Worm (Caenorhabditis elegans) whole organism, L4/young adult: Measurements from ENCODE around the gene glb-16.

ENCODE experiments used
- W03F9.2 ChIP-seq: fragments of 150-350 bp; optimal IDR thresholded peaks from 2 replicates; lab custom pipeline; 2014; ENCODE audit warnings: missing biosample characterization, missing genetic modification characterization
- dao-5 ChIP-seq: sonication (generic microtip); optimal IDR thresholded peaks from 2 replicates; lab custom pipeline; 2016; ENCODE audit warnings: missing genotype, missing genetic modification characterization, moderate library complexity, missing compliant biosample characterization
- him-1 ChIP-seq: sonication (generic microtip); optimal IDR thresholded peaks from 2 replicates; lab custom pipeline; 2016; ENCODE audit warnings: missing genotype, missing genetic modification reagents, missing genetic modification characterization, missing compliant biosample characterization

The glb-16 gene

DNA sequence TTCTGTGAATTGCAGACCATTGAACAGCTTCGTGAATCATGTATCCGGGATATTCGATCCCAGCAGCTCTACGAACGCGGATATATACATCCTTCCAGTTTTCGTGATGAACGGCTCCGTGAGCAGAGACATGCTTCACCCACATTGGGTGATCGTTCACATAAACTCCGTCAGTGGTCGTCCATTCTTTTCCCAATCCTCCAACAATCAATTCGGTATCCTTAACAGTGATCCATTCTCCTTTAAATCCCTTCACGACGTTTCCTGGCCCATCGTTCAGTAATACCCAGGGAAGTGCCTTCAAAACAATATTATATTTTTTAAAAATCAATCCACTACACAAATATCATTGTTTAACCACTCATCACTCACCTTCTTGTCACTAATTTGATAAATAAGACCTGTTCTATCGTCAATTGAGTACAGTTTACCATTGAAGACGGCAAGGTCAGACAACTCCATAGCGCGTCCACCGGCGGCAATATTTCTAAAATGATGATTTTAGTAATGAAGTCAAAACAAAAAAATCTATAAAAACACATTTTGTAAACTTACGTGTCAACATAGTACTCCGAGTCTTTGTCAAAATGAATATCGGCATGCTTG is 28.9 kb upstream of the glb-16 start:
- TF ChIP-seq him-1: no peak
- TF ChIP-seq dao-5: no peak
- no peak for TF ChIP-seq W03F9.2 (tag; lab: Kevin White, UChicago)

DNA sequence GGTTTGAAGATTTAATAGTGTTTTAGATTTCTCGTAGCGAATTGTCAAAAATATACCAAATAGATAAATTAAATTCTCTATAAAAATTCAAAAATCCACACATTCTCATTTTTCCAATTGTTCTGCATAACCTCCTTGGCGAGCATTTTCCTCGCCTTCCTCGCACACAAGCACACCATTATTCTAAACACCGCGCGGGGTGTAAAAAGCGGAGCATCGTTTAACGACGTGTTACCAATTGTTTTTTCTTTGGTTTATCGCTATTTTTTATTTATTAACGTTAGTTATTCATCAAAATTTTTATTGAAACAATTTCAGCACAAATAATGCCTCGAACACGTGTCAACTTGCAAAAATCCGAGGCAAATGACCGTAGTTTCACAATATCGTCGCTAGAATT is 25.1 kb upstream of the glb-16 start, which contains the start of gene vps-52:
vps-52 (plus strand) TSS at position 319 of the 400 bp plus-strand sequence.
- TF ChIP-seq W03F9.2 (tag; lab: Kevin White, UChicago) (no peak), dao-5 (no peak), him-1 (no peak)

DNA sequence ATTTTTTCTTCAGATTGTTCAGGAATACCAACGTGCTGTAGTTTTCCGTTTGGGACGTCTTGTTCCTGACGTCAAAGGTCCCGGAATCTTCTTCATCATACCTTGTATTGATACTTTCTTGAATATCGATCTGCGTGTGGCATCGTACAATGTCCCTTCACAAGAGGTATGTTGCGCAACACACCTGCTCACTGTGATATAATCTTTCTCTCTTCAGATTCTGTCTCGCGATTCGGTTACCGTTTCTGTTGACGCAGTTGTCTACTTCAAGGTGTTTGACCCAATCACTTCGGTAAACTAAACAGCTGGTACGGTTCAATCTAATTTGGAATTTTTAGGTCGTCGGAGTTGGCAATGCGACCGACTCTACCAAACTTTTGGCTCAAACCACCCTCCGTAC is 23.5 kb upstream of the glb-16 start:
- no peak for TF ChIP-seq him-1

DNA sequence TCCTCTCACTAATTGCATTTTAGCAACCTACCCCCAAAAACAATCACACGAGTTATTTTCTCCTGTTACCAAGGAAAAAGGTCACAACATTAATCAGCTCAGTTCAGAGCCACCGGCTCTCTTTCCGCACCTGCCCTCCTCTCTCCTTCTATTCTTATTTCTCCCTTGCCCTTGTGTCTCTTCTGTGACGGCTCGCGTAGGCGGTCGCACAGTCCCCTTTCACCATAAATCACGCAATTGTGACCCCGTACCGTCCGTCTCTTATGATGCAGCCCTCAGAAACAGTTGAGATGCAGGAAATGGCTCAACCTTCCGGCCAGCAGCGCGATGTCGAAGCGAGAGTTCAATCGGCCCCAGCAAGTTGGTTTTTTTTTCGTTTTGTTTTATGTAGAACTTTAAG is 22.7 kb upstream of the glb-16 start, which contains the start of gene sto-1:
sto-1 (plus strand) TSS at position 200 of the 400 bp plus-strand sequence.
- TF ChIP-seq him-1 (no peak), W03F9.2 (tag; lab: Kevin White, UChicago) (no peak), dao-5 (no peak)

DNA sequence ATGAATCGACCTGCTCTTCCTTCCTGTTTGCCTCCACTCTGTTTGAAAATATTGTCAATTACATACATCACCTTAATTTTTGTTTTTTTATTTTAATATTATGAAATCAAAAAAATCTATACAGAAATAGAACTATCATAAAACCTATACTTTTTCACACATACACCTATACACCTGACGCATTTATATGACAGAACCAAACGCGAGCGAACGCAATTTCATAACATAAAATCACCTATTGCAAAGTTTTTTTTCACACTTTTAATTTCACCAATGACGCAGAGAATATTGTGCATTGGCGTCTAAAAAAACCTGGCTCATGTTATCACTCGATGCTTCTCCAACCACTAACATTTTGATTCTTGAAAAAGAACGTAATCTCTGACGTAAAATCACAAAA is 22.0 kb upstream of the glb-16 start:
- no peak for TF ChIP-seq dao-5
- no peak for TF ChIP-seq him-1
- TF ChIP-seq W03F9.2 (tag; lab: Kevin White, UChicago): no peak

DNA sequence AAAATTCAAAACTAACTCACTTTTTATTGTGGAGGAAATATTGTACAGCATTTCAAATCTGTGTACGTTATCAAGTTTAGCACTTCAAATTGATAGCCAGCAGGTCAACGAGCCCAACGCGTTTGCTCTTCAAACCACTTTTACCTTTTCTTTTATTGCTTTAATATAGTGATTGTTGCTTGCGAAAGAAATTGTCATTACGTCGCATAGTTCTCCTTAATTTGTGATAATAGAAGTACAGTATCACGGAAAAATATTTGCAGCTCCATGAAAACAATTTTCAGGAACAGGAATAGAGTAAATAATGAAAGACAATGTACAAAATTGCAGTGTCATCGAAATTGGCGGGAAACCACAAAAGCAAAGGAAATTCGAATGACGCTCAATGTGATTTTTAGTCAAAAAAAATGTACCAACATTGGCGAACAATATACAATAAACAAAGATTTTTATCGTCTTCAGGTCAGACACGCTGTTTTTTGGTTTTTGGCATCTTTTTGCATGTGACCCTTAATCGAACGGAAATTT is 19.1 kb upstream of the glb-16 start, which contains the start of the genes PDB1.1 and F08C6.5:
PDB1.1 (minus strand) TSS at position 158 of the 528 bp plus-strand sequence.
F08C6.5 (plus strand) TSS at position 478 of the 528 bp plus-strand sequence.
- no peak for TF ChIP-seq dao-5
- TF ChIP-seq him-1: no peak
- TF ChIP-seq W03F9.2 (tag; lab: Kevin White, UChicago): no peak

DNA sequence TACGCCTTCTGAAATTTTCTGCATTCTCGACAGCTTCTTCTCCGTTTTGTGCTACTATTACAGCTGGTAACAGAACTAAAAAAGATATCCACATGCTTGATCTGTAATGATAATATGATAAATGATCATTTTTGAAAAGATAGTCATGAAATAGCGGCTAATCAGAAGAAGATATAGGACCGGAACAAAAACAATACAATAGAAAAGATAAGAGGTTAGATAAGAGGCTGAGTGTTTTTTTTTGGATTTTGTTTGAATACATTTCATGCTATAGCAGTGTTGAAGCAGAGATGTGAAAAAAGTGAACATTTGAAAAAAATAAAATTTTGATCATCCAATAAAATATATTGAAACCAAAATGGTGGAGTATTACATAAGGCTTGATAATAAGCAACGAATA is 14.4 kb upstream of the glb-16 start, which contains the start of gene F46C8.8:
F46C8.8 (minus strand) TSS at position 101 of the 400 bp plus-strand sequence.
- TF ChIP-seq W03F9.2 (tag; lab: Kevin White, UChicago) (no peak), dao-5 (no peak), him-1 (no peak)

DNA sequence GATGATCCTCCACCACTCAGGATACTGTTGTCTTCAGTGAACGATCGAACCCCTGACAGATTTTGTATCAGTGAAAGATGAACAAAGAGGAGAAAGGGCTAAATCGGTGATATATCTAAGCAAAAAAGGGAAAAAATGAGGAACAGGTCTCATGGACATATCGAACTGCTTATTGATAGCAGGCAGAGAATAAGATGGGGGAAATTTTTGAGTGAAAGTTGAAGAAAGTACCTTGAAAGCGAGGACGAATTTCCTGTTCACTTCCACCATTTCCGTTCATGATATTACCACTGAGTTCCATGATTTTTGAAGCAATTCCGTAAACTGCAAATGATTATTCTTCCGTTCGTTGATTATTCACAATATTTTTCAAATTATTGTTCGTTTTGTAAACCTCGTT is 13.4 kb upstream of the glb-16 start:
- TF ChIP-seq dao-5: no peak
- TF ChIP-seq W03F9.2 (tag; lab: Kevin White, UChicago): no peak
- no peak for TF ChIP-seq him-1

DNA sequence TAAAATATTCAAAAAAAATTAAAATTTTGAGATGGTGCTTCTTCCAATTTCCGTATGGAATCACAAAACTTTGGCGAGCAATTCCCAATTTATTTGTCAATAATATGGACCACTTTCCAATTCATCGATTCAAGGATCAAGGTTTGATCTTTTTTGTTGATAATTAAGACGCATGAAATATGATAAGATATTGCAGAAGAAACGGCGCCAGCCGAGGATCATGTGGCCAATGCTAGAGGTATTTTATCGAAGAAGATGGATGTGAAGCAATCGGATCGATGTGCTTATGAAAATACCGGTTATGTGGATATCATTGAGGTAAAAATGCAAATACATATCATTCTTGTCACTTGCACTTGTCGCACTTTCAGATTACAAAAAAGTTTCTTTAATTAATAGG is 10.5 kb upstream of the glb-16 start:
- no peak for TF ChIP-seq him-1
- no peak for TF ChIP-seq dao-5

DNA sequence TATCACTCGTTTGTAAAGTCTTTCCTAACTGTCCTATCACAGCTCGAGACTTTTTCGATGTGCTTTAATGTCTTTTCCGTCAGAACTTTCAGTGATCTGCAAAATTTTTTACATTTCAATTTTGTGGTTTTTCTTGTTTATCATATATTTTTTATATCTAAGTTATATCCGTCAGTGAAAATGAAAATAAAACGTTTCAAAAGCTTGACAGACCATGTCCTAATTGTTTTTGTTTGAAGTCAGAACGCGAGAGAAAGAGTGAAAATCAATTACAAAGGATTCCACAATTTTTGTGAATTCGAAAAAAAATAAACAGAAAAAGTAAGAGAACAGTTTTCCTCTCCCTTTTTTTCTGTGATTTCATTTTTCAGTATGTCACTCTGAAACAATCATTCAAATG is 8.2 kb upstream of the glb-16 start, which contains the start of gene F46C8.1:
F46C8.1 (plus strand) TSS at position 301 of the 400 bp plus-strand sequence.
- TF ChIP-seq W03F9.2 (tag; lab: Kevin White, UChicago) (no peak), him-1 (no peak), dao-5 (no peak)

DNA sequence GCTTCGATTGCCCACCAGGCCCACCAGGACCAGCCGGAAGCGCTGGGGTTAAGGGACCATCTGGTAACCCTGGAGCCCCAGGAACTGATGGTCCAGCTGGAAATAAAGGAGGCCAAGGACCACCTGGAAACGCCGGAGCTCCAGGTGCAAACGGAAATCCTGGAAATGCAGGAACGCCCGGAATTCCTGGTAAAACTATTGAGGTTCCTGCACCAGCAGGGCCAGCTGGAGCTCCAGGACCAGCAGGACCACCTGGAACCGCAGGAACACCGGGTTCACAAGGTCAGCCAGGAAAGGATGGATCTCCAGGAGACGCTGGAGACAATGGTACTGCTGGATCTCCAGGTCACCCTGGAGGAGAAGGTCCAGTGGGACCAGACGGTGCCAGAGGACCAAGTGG is 7.8 kb upstream of the glb-16 start:
- no peak for TF ChIP-seq dao-5
- no peak for TF ChIP-seq him-1
- TF ChIP-seq W03F9.2 (tag; lab: Kevin White, UChicago): no peak

DNA sequence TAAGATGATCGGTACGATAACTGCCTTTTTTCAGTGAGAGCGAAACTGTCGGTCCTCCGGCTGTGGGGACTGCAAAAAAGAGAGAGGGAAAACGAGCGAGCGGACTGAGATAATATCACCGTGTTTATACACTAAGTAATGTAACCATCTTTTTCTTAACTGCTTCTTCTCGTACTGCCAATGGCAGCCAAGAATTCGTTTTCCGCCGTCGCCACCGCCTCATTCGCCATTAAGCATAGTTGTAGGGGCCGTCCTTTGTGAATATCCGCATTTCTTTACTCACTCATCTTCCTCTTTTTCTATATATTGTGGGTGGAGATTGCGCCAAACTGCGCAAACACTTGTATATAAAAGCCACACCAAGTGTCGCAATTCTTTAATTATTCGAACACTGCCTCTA is 6.6 kb upstream of the glb-16 start, which contains the start of gene col-174:
col-174 (plus strand) TSS at position 301 of the 400 bp plus-strand sequence.
- TF ChIP-seq W03F9.2 (tag; lab: Kevin White, UChicago) (no peak), dao-5 (no peak), him-1 (no peak)

DNA sequence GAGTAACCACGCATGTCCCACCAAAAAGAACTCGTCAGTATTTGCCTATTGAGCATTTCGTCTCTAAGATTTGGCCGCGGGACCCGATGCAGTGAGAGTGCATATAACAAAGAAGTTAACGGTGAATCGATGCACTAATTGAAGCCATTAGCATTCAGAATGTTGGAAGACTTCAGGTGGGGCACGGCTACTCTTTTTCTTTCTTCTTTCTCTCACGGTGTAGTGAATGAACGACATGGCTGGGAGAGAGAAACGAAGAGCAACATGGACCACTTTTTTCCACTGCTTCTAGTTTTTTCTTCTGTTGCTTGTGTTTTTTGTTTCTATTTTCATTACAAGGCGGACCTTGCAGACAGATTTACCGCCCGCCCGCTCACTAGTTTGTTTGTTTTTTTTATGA is 1.1 kb upstream of the glb-16 start:
- TF ChIP-seq dao-5 (no peak), him-1 (no peak)

DNA sequence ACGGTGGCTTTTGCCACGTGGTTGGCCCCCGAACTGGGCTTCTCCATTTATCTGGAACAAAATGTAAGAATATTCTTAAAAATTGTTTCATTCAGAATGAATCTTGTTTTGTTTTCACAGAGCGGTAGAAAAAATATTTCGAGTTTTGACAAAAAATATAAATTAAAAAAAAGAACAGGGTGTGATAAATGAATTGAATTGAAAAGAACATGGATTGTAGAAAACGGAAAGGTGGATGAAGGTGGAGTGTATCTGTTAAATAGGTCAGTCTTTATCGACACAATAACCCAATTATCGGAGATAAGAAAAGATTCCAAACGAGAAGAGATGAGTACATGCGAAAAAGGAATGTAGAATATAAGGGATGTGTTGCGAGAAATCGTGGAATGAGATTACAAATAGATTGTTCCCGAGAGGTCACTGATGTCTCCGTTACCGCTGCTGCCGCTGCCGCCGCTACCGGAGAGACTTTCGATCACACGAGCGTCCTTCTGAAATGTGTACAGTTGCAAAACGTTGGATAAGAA is 2.1 kb downstream of the glb-16 start, which contains the start of gene dpy-7:
dpy-7 (minus strand) TSS at position 51 of the 527 bp plus-strand sequence.
- TF ChIP-seq dao-5 (no peak), W03F9.2 (tag; lab: Kevin White, UChicago) (no peak), him-1 (no peak)

DNA sequence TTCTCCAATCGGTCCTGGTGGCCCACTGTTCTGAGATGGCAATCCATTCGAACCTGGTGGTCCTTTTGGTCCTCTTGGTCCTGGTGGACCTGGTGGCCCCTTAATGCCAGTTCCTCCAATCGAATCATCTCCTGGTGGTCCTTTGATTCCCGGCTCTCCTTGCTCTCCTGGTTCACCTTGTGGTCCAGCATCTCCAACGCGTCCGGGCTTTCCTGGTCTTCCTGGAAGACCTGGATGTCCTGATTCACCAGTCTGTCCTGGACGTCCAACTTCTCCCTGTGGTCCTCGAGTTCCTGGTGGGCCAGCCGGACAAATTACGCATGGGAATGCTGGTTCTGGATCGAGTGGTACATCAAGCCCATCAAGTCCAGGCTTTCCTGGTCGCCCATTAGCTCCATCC is 3.1 kb downstream of the glb-16 start:
- TF ChIP-seq him-1 (no peak), W03F9.2 (tag; lab: Kevin White, UChicago) (no peak), dao-5 (no peak)
